Fruit fly (Drosophila melanogaster) Kc167 (cell line): Measurements from ENCODE around the gene bsk.

Experiments used
- h ChIP-seq: fragments of >200 bp; optimal IDR thresholded peaks from 3 replicates; lab custom pipeline; 2018; ENCODE audit warnings: missing external identifiers
- insv ChIP-seq: fragments of >200 bp; optimal IDR thresholded peaks from 3 replicates; lab custom pipeline; 2018; ENCODE audit warnings: missing external identifiers
- psq ChIP-seq: fragments of >200 bp; optimal IDR thresholded peaks from 2 replicates; lab custom pipeline; 2017; ENCODE audit warnings: missing external identifiers

- no peak for TF ChIP-seq psq (lab: Kevin White, UChicago)
- TF ChIP-seq h (lab: Kevin White, UChicago), result no peak
- TF ChIP-seq insv (lab: Kevin White, UChicago), result no peak
Observed at dm6 chr2L:10292066-10292560, 41.8 kb upstream of the bsk start, which contains the start of gene Ufd4.
